Worm (Caenorhabditis elegans) whole organism, L2 larva: ENCODE measurements around the gene ZC168.2.

ENCODE experiments used
- lin-11 ChIP-seq: fragments of 150-350 bp; sonication (generic microtip); optimal IDR thresholded peaks from 2 replicates; lab custom pipeline; 2014; ENCODE audit warnings: missing biosample characterization, missing genetic modification characterization, inconsistent platforms, mixed read lengths
- mbf-1 ChIP-seq: sonication (generic microtip); optimal IDR thresholded peaks from 2 replicates; lab custom pipeline; 2017; ENCODE audit warnings: missing biosample characterization, missing genetic modification characterization
- ztf-11 ChIP-seq: sonication (generic microtip); optimal IDR thresholded peaks from 2 replicates; lab custom pipeline; 2017; ENCODE audit warnings: missing biosample characterization, missing genetic modification characterization

- TF ChIP-seq mbf-1 (tag; lab: Kevin White, UChicago) (no peak), lin-11 (tag; lab: Kevin White, UChicago) (no peak), ztf-11 (tag; lab: Kevin White, UChicago) (no peak)
Measured at ce11 chrIV:10761344-10761743, 33.5 kb downstream of the ZC168.2 start, which contains the start of gene ugt-54.
